Worm (Caenorhabditis elegans) whole organism, L4 larva: ENCODE measurements around the gene wdr-5.3.

Experiments
- F44E2.7 ChIP-seq: fragments of 200-800 bp; sonication (Bioruptor generic); IDR thresholded peaks from 2 replicates; pipeline ENCODE4 v2.1.2; 2022; ENCODE audit warnings: missing genetic modification characterization, missing compliant biosample characterization
- T26A8.4 ChIP-seq: fragments of 200-800 bp; sonication (Bioruptor generic); IDR thresholded peaks from 2 replicates; pipeline ENCODE4 v1.3.6; 2022; ENCODE audit warnings: missing genetic modification characterization, missing compliant biosample characterization
- Y48G9A.11 ChIP-seq: fragments of 200-800 bp; sonication (Bioruptor generic); IDR thresholded peaks from 2 replicates; pipeline ENCODE4 v1.3.6; 2022; ENCODE audit warnings: missing genetic modification reagents, missing genetic modification characterization, missing compliant biosample characterization
- ama-1 ChIP-seq: fragments of 150-350 bp; optimal IDR thresholded peaks from 2 replicates; lab custom pipeline; 2014; ENCODE audit warnings: inconsistent platforms, mixed read lengths
- arid-1 ChIP-seq: fragments of 200-800 bp; sonication (Bioruptor generic); conservative IDR thresholded peaks from 2 replicates; pipeline ENCODE4 v1.3.6; 2022; ENCODE audit warnings: missing genetic modification reagents, missing genetic modification characterization, missing compliant biosample characterization
- ceh-28 ChIP-seq: fragments of 150-350 bp; optimal IDR thresholded peaks from 2 replicates; lab custom pipeline; 2014; ENCODE audit warnings: missing biosample characterization, missing genetic modification reagents, missing genetic modification characterization
- ceh-44 ChIP-seq: fragments of 200-800 bp; sonication (Bioruptor generic); IDR thresholded peaks from 2 replicates; pipeline ENCODE4 v1.3.6; 2022; ENCODE audit warnings: missing genetic modification reagents, missing genetic modification characterization, missing compliant biosample characterization
- ceh-62 ChIP-seq: sonication (generic microtip); optimal IDR thresholded peaks from 2 replicates; lab custom pipeline; 2017; ENCODE audit warnings: missing biosample characterization, missing genetic modification characterization
- ctbp-1 ChIP-seq: fragments of 200-800 bp; sonication (Bioruptor generic); IDR thresholded peaks from 2 replicates; pipeline ENCODE4 v1.3.6; 2022; ENCODE audit warnings: missing genetic modification reagents, missing genetic modification characterization, missing compliant biosample characterization
- daf-12 ChIP-seq: fragments of 150-350 bp; optimal IDR thresholded peaks from 2 replicates; lab custom pipeline; 2014; ENCODE audit warnings: missing biosample characterization, missing genetic modification reagents, missing genetic modification characterization
- daf-16 ChIP-seq, 3 experiments: sonication (generic microtip); optimal IDR thresholded peaks; 2 replicates each; lab custom pipeline; 2016 to 2017; ENCODE audit warnings: missing genetic modification characterization in 3 of 3, missing genetic modification reagents in 3 of 3, mild to moderate bottlenecking in 2 of 3, missing compliant biosample characterization in 2 of 3, missing biosample characterization in 1 of 3, moderate library complexity in 1 of 3
- dmd-6 ChIP-seq: fragments of 200-800 bp; sonication (Bioruptor generic); IDR thresholded peaks from 2 replicates; pipeline ENCODE4 v1.3.6; 2022; ENCODE audit warnings: missing genetic modification reagents, missing genetic modification characterization, missing compliant biosample characterization
- dmd-9 ChIP-seq: fragments of 200-800 bp; sonication (Bioruptor generic); IDR thresholded peaks from 2 replicates; pipeline ENCODE4 v1.3.6; 2022; ENCODE audit warnings: missing genetic modification reagents, missing genetic modification characterization, missing compliant biosample characterization
- duxl-1 ChIP-seq: sonication (generic microtip); optimal IDR thresholded peaks from 2 replicates; lab custom pipeline; 2016; ENCODE audit warnings: mild to moderate bottlenecking, missing genetic modification characterization, moderate library complexity, missing compliant biosample characterization; ENCODE audit not compliant: poor library complexity
- fkh-10 ChIP-seq: fragments of 150-350 bp; optimal IDR thresholded peaks from 2 replicates; lab custom pipeline; 2014; ENCODE audit warnings: missing biosample characterization, missing genetic modification reagents, missing genetic modification characterization
- fos-1 ChIP-seq: fragments of 150-350 bp; optimal IDR thresholded peaks from 2 replicates; lab custom pipeline; 2014; ENCODE audit warnings: missing biosample characterization, missing genetic modification characterization
- hmg-1.1 ChIP-seq: fragments of 200-800 bp; sonication (Bioruptor generic); IDR thresholded peaks from 2 replicates; pipeline ENCODE4 v1.3.6; 2022; ENCODE audit warnings: missing genetic modification reagents, missing genetic modification characterization, missing compliant biosample characterization
- jun-1 ChIP-seq: fragments of 150-350 bp; optimal IDR thresholded peaks from 2 replicates; lab custom pipeline; 2014; ENCODE audit warnings: missing biosample characterization, missing genetic modification reagents, missing genetic modification characterization
- lim-7 ChIP-seq: fragments of 200-800 bp; sonication (Bioruptor generic); IDR thresholded peaks from 2 replicates; pipeline ENCODE4 v1.3.6; 2022; ENCODE audit warnings: missing genetic modification characterization, missing compliant biosample characterization
- lin-1 ChIP-seq: fragments of 200-800 bp; sonication (Bioruptor generic); IDR thresholded peaks from 2 replicates; pipeline ENCODE4 v1.3.6; 2022; ENCODE audit warnings: missing genetic modification reagents, missing genetic modification characterization, missing compliant biosample characterization
- lin-13 ChIP-seq: fragments of 150-350 bp; optimal IDR thresholded peaks from 2 replicates; lab custom pipeline; 2014; ENCODE audit warnings: missing biosample characterization, missing genetic modification reagents, missing genetic modification characterization
- lin-15B ChIP-seq: fragments of 150-350 bp; sonication (generic microtip); optimal IDR thresholded peaks from 3 replicates; lab custom pipeline; 2014; ENCODE audit warnings: missing biosample characterization, missing genetic modification characterization
- lir-3 ChIP-seq: sonication (generic microtip); optimal IDR thresholded peaks from 2 replicates; lab custom pipeline; 2016; ENCODE audit warnings: mild to moderate bottlenecking, missing genetic modification characterization, missing compliant biosample characterization
- madf-5 ChIP-seq, 2 experiments: fragments of 200-800 bp; sonication (Bioruptor generic); IDR thresholded peaks; 2 replicates each; pipeline ENCODE4 v1.3.6; 2022; ENCODE audit warnings: missing compliant biosample characterization in 2 of 2, missing genetic modification characterization in 2 of 2
- madf-9 ChIP-seq: fragments of 200-800 bp; sonication (Bioruptor generic); conservative IDR thresholded peaks from 2 replicates; pipeline ENCODE4 v1.3.6; 2022; ENCODE audit warnings: missing genetic modification reagents, missing genetic modification characterization, missing compliant biosample characterization
- mdl-1 ChIP-seq, 2 experiments: fragments of 150-350 bp in 1 of 2; sonication (generic microtip) in 1 of 2; optimal IDR thresholded peaks; 2 replicates each; lab custom pipeline; 2014 to 2017; ENCODE audit warnings: missing biosample characterization in 2 of 2, missing genetic modification characterization in 2 of 2
- mdt-29 ChIP-seq: fragments of 200-800 bp; sonication (Bioruptor generic); IDR thresholded peaks from 2 replicates; pipeline ENCODE4 v1.3.6; 2022; ENCODE audit warnings: missing genetic modification reagents, missing genetic modification characterization, missing compliant biosample characterization
- mep-1 ChIP-seq: fragments of 150-350 bp; sonication (generic microtip); optimal IDR thresholded peaks from 3 replicates; lab custom pipeline; 2014; ENCODE audit warnings: missing biosample characterization, missing genetic modification characterization
- mxl-2 ChIP-seq: fragments of 200-800 bp; sonication (Bioruptor generic); conservative IDR thresholded peaks from 2 replicates; pipeline ENCODE4 v1.3.6; 2022; ENCODE audit warnings: missing genetic modification reagents, missing genetic modification characterization, missing compliant biosample characterization
- mxl-3 ChIP-seq: fragments of 200-800 bp; sonication (Bioruptor generic); optimal IDR thresholded peaks from 2 replicates; lab custom pipeline; 2018; ENCODE audit warnings: mild to moderate bottlenecking, missing genetic modification characterization, missing compliant biosample characterization
- nhr-10 ChIP-seq: fragments of 150-350 bp; optimal IDR thresholded peaks from 2 replicates; lab custom pipeline; 2014; ENCODE audit warnings: missing biosample characterization, missing genetic modification characterization
- nhr-102 ChIP-seq: sonication (generic microtip); optimal IDR thresholded peaks from 2 replicates; lab custom pipeline; 2016; ENCODE audit warnings: mild to moderate bottlenecking, missing genetic modification characterization, moderate library complexity, missing compliant biosample characterization
- nhr-11 ChIP-seq: fragments of 150-350 bp; optimal IDR thresholded peaks from 2 replicates; lab custom pipeline; 2014; ENCODE audit warnings: missing biosample characterization, missing genetic modification characterization
- nhr-28 ChIP-seq: fragments of 150-350 bp; optimal IDR thresholded peaks from 2 replicates; lab custom pipeline; 2014; ENCODE audit warnings: missing biosample characterization, missing genetic modification characterization
- nhr-48 ChIP-seq: sonication (generic microtip); optimal IDR thresholded peaks from 2 replicates; lab custom pipeline; 2016; ENCODE audit warnings: mild to moderate bottlenecking, missing genetic modification characterization, missing compliant biosample characterization
- nhr-6 ChIP-seq: fragments of 150-350 bp; optimal IDR thresholded peaks from 2 replicates; lab custom pipeline; 2014; ENCODE audit warnings: missing biosample characterization, missing genetic modification characterization
- pha-4 ChIP-seq, 2 experiments: fragments of 150-350 bp in 1 of 2; fragments of 200-800 bp in 1 of 2; sonication (Bioruptor generic) in 1 of 2; IDR thresholded peaks in 1 of 2; optimal IDR thresholded peaks in 1 of 2; 2 replicates each; pipeline versions ENCODE4 v1.3.6 to Lab custom; 2014 to 2022; ENCODE audit warnings: missing genetic modification characterization in 2 of 2, missing genetic modification reagents in 2 of 2, missing biosample characterization in 1 of 2, missing compliant biosample characterization in 1 of 2
- php-3 ChIP-seq: fragments of 200-800 bp; sonication (Bioruptor generic); IDR thresholded peaks from 2 replicates; pipeline ENCODE4 v1.3.6; 2022; ENCODE audit warnings: missing genetic modification reagents, missing genetic modification characterization, missing compliant biosample characterization
- sdz-12 ChIP-seq: fragments of 200-800 bp; sonication (Bioruptor generic); optimal IDR thresholded peaks from 2 replicates; lab custom pipeline; 2018; ENCODE audit warnings: mild to moderate bottlenecking, missing genetic modification characterization, missing compliant biosample characterization
- snpc-1.2 ChIP-seq: fragments of 200-800 bp; sonication (Bioruptor generic); IDR thresholded peaks from 2 replicates; pipeline ENCODE4 v1.3.6; 2022; ENCODE audit warnings: missing genetic modification reagents, missing genetic modification characterization, missing compliant biosample characterization
- unc-130 ChIP-seq: sonication (generic microtip); optimal IDR thresholded peaks from 2 replicates; lab custom pipeline; 2016; ENCODE audit warnings: missing genetic modification reagents, missing genetic modification characterization, missing compliant biosample characterization
- zag-1 ChIP-seq: fragments of 150-350 bp; optimal IDR thresholded peaks from 2 replicates; lab custom pipeline; 2014; ENCODE audit warnings: missing biosample characterization, missing genetic modification characterization
- zfp-3 ChIP-seq: fragments of 200-800 bp; sonication (Bioruptor generic); conservative IDR thresholded peaks from 2 replicates; pipeline ENCODE4 v1.3.6; 2022; ENCODE audit warnings: missing genetic modification reagents, missing genetic modification characterization, missing compliant biosample characterization
- ztf-11 ChIP-seq: fragments of 150-350 bp; optimal IDR thresholded peaks from 2 replicates; lab custom pipeline; 2014; ENCODE audit warnings: missing biosample characterization, missing genetic modification characterization
- ztf-7 ChIP-seq: fragments of 150-350 bp; optimal IDR thresholded peaks from 2 replicates; lab custom pipeline; 2014; ENCODE audit warnings: missing biosample characterization, missing genetic modification characterization

The wdr-5.3 gene

ce11 chrV:10715158-10716152, 21.5 kb upstream of the wdr-5.3 start (continued):
- no peak for TF ChIP-seq nhr-6 (tag; lab: Kevin White, UChicago)
- peak; percentile 66; the same call in 1 of the 2 replicates for TF ChIP-seq zfp-3 (GFP tag; lab: Robert Waterston, UW)
- TF ChIP-seq lin-1 (GFP tag; lab: Robert Waterston, UW): peak; percentile 87
- peak; percentile 56 for TF ChIP-seq nhr-102 (tag; lab: Kevin White, UChicago)
- TF ChIP-seq ceh-44 (GFP tag; lab: Robert Waterston, UW): no peak
- no peak for TF ChIP-seq ceh-62
- no peak for TF ChIP-seq ama-1 (lab: Kevin White, UChicago)
- TF ChIP-seq fkh-10: peak; percentile 93
- peak; percentile 46 for TF ChIP-seq lin-13 (GFP tag; lab: Kevin White, UChicago)
- TF ChIP-seq nhr-10 (tag; lab: Kevin White, UChicago): peak; percentile 27
- peak; percentile 75 for TF ChIP-seq arid-1 (GFP tag; lab: Robert Waterston, UW)
- peak; percentile 95 for TF ChIP-seq mep-1
- peak; percentile 94 for TF ChIP-seq hmg-1.1 (GFP tag; lab: Robert Waterston, UW)
- TF ChIP-seq mxl-3 (GFP tag; lab: Kevin White, UChicago): peak; percentile 95
- TF ChIP-seq mdl-1 (tag; optimal IDR thresholded peaks at IDR 0.05; lab: Kevin White, UChicago): peak; percentile 97 to 98
- TF ChIP-seq F44E2.7 (GFP tag; lab: Robert Waterston, UW): no peak
- TF ChIP-seq ceh-28 (tag; lab: Kevin White, UChicago): no peak
- TF ChIP-seq madf-9 (GFP tag; lab: Robert Waterston, UW): peak; percentile 89
- TF ChIP-seq fos-1 (tag; lab: Kevin White, UChicago): no peak
- no peak for TF ChIP-seq ztf-11 (tag; lab: Kevin White, UChicago)
- no peak for TF ChIP-seq madf-5 (GFP tag; IDR thresholded peaks at IDR 0.05; lab: Robert Waterston, UW)
- TF ChIP-seq pha-4 (GFP tag; IDR thresholded peaks at IDR 0.05; lab: Robert Waterston, UW): peak; percentile 92
- no peak for TF ChIP-seq pha-4 (tag; optimal IDR thresholded peaks at IDR 0.05; lab: Kevin White, UChicago)
- TF ChIP-seq dmd-9 (GFP tag; lab: Robert Waterston, UW): peak; percentile 73; the same call in 1 of the 2 replicates
- TF ChIP-seq mxl-2 (GFP tag; lab: Robert Waterston, UW): peak; percentile 86
- TF ChIP-seq lir-3: no peak
- peak; percentile 90 for TF ChIP-seq nhr-11 (tag; lab: Kevin White, UChicago)
- peak; percentile 98 for TF ChIP-seq dmd-6
- peak; percentile 96 for TF ChIP-seq nhr-48 (tag; lab: Kevin White, UChicago)
- TF ChIP-seq lim-7 (GFP tag; lab: Robert Waterston, UW): 0 out of 2 replicates have a peak, but pooled peaks have one; percentile 36
- TF ChIP-seq nhr-28 (tag; lab: Kevin White, UChicago): peak; percentile 32
- TF ChIP-seq snpc-1.2 (GFP tag; lab: Robert Waterston, UW): no peak
- peak; percentile 15 for TF ChIP-seq zag-1 (tag; lab: Kevin White, UChicago)
- peak; percentile 31 for TF ChIP-seq jun-1 (tag; lab: Kevin White, UChicago)
- TF ChIP-seq daf-12 (tag; lab: Kevin White, UChicago): no peak

- TF ChIP-seq duxl-1 (no peak), unc-130 (GFP tag; lab: Kevin White, UChicago) (no peak), php-3 (no peak), T26A8.4 (GFP tag; lab: Robert Waterston, UW) (0 out of 2 replicates have a peak, but pooled peaks have one; percentile 15), lin-13 (GFP tag; lab: Kevin White, UChicago) (no peak), dmd-9 (GFP tag; lab: Robert Waterston, UW) (no peak), sdz-12 (GFP tag; lab: Kevin White, UChicago) (no peak), fkh-10 (no peak), ztf-7 (tag; lab: Kevin White, UChicago) (no peak), mep-1 (no peak), nhr-6 (tag; lab: Kevin White, UChicago) (no peak), ctbp-1 (GFP tag; lab: Robert Waterston, UW) (no peak), nhr-10 (tag; lab: Kevin White, UChicago) (peak; percentile 57), daf-16 (GFP tag; optimal IDR thresholded peaks at IDR 0.05; lab: Kevin White, UChicago) (no peak), daf-16 (tag; optimal IDR thresholded peaks at IDR 0.05; lab: Kevin White, UChicago) (no peak), mdt-29 (no peak), lin-15B (tag; lab: Kevin White, UChicago) (no peak), Y48G9A.11 (GFP tag; lab: Robert Waterston, UW) (no peak)
These were observed 19.8 kb upstream of the wdr-5.3 start for ce11 chrV:10716865-10717713.
